Worm (Caenorhabditis elegans): ENCODE results near the gene F36F12.1.

F36F12.1 gene

DNA sequence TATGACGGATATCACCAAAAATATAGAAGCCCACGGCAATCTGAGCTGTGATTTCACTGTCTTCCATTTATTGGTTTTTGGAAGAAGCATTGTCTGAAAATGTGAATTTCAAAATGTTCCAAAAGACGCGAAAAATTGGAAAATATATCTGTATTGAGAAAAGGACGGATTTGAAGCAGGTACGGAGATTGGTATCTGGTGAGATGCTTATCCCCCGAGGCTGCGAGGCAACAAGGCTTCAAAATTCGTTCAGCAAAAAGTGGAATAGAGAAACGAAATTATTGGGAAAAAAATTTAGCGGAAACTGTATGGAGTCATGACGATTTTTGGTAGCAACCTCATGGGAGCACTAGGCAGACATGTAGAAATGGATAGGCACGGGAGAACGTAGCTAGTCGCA, at the start of gene F36F12.1:
F36F12.1 (minus strand) TSS at position 101 of the 400 bp plus-strand sequence.
- TF ChIP-seq ref-2 (tag; optimal IDR thresholded peaks at IDR 0.05), result no peak
- no peak for TF ChIP-seq sox-4 (tag; optimal IDR thresholded peaks at IDR 0.05)
- no peak for TF ChIP-seq hlh-8 (tag; optimal IDR thresholded peaks at IDR 0.05)
- no peak for TF ChIP-seq pax-1 (tag; optimal IDR thresholded peaks at IDR 0.05)
- TF ChIP-seq ceh-6 (GFP tag; optimal IDR thresholded peaks at IDR 0.05), result no peak
- no peak for TF ChIP-seq unc-42 (tag; optimal IDR thresholded peaks at IDR 0.05)
- no peak for TF ChIP-seq mec-3 (tag; optimal IDR thresholded peaks at IDR 0.05; ENCODE audit: borderline replicate concordance)

DNA sequence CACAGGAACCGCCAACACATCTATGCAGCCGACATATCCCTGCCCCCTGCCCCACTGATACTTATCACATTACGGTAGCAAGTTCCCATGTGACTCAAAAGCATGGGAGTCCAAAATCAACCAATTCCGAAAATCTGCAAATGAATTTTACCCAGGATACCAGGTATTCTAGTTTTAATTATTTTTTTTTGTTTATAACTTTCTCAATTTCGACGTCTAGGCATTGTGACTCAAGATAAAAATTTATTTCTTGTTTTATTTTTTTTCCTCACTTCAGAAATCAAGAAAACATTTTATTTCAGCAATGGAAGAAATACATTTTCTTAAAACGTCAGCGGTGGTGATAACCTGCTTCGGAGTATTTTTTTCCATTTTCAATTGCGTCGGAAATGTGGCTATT, 48.4 kb upstream of the F36F12.1 start, which contains the start of gene srbc-24:
srbc-24 (plus strand) TSS at position 301 of the 400 bp plus-strand sequence.
- TF ChIP-seq C08G9.2 (tag; optimal IDR thresholded peaks at IDR 0.05) (no peak), tbx-2 (tag; optimal IDR thresholded peaks at IDR 0.05) (no peak)

- TF ChIP-seq ttx-3 (tag; optimal IDR thresholded peaks at IDR 0.05) (no peak), syd-9 (tag; optimal IDR thresholded peaks at IDR 0.05) (no peak), unc-3 (GFP tag; conservative IDR thresholded peaks at IDR 0.05) (no peak), unc-3 (tag; optimal IDR thresholded peaks at IDR 0.05) (no peak), zip-5 (tag; optimal IDR thresholded peaks at IDR 0.05) (no peak), ztf-16 (tag; optimal IDR thresholded peaks at IDR 0.05) (no peak), gmeb-2 (tag; optimal IDR thresholded peaks at IDR 0.05) (no peak), K02D7.2 (tag; optimal IDR thresholded peaks at IDR 0.05) (no peak), nhr-232 (tag; optimal IDR thresholded peaks at IDR 0.05) (no peak), pax-1 (tag; optimal IDR thresholded peaks at IDR 0.05) (no peak), odd-2 (tag; optimal IDR thresholded peaks at IDR 0.05) (no peak), Y22D7AL.16 (tag; optimal IDR thresholded peaks at IDR 0.05) (no peak), pqm-1 (tag; optimal IDR thresholded peaks at IDR 0.05) (no peak), pha-4 (tag; optimal IDR thresholded peaks at IDR 0.05) (no peak), lin-11 (tag; optimal IDR thresholded peaks at IDR 0.05) (no peak), unc-55 (GFP tag; optimal IDR thresholded peaks at IDR 0.05) (no peak), dve-1 (tag; optimal IDR thresholded peaks at IDR 0.05) (no peak), ama-1 (optimal IDR thresholded peaks at IDR 0.05) (no peak)
These were observed 47.9 kb upstream of the F36F12.1 start, which contains the start of gene C45H4.13 for ce11 chrV:2150876-2151275. Gene C45H4.13 (minus strand): TSS chrV:2150976.

DNA sequence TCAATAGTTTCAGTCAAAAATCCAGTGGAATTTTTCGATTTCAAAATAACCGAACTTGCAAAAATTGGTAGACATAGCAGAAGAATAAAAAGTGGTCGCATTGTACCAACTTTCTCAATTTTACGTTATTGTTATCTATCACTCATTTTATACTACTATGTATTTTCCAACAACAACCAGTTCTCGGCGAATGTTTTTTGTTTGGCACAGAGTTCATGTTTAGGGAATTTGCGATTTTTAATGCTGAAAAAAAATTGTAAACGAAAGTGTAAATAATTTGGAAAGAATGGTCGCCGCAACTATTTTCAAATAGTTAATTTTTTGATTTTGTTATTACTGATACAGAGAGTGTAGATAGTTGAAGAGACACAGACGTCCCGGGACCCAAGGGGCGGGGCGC, 46.4 kb upstream of the F36F12.1 start, which contains the start of gene C45H4.21:
C45H4.21 (minus strand) TSS at position 101 of the 400 bp plus-strand sequence.
- TF ChIP-seq nhr-232 (tag; optimal IDR thresholded peaks at IDR 0.05), result no peak
- no peak for TF ChIP-seq pqm-1 (tag; optimal IDR thresholded peaks at IDR 0.05)
- no peak for TF ChIP-seq sox-4 (tag; optimal IDR thresholded peaks at IDR 0.05)
- no peak for TF ChIP-seq syd-9 (tag; optimal IDR thresholded peaks at IDR 0.05)
- no peak for TF ChIP-seq che-1 (tag; optimal IDR thresholded peaks at IDR 0.05)
- TF ChIP-seq ceh-31 (tag; optimal IDR thresholded peaks at IDR 0.05), result no peak
- no peak for TF ChIP-seq sdc-2 (tag; optimal IDR thresholded peaks at IDR 0.05)

DNA sequence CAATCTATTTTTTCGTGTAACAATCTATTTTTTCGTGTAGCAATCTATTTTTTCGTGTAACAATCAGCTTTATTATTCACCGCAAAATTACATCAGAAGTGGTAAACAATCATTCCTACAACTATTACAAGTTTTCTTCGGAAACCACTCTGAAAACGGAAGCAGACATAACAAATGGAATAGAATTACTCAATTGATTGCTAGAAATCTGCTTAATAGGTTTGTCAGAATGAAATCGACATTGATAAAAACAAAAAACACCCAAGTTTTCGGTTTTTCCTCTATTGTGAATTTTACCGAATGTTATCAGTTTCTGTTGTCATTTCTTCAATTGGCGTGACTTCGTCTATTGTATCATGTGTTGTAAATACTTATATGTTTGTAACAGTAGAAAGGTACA, 43.8 kb upstream of the F36F12.1 start, which contains the start of gene srbc-20:
srbc-20 (plus strand) TSS at position 301 of the 400 bp plus-strand sequence.
- TF ChIP-seq F13H6.1 (tag; optimal IDR thresholded peaks at IDR 0.05) (no peak), rnt-1 (tag; optimal IDR thresholded peaks at IDR 0.05) (no peak), lim-6 (tag; optimal IDR thresholded peaks at IDR 0.05) (no peak), unc-86 (tag; optimal IDR thresholded peaks at IDR 0.05) (no peak)

- TF ChIP-seq hlh-15 (tag; optimal IDR thresholded peaks at IDR 0.05), result no peak
- TF ChIP-seq tbx-7 (tag; optimal IDR thresholded peaks at IDR 0.05), result no peak
- TF ChIP-seq dve-1 (tag; optimal IDR thresholded peaks at IDR 0.05), result no peak
- no peak for TF ChIP-seq unc-42 (tag; optimal IDR thresholded peaks at IDR 0.05)
- TF ChIP-seq pha-2 (tag; optimal IDR thresholded peaks at IDR 0.05), result no peak
- no peak for TF ChIP-seq ahr-1 (tag; optimal IDR thresholded peaks at IDR 0.05)
- TF ChIP-seq hlh-6 (tag; optimal IDR thresholded peaks at IDR 0.05), result no peak
- no peak for TF ChIP-seq C38D4.7 (GFP tag; optimal IDR thresholded peaks at IDR 0.05)
- no peak for TF ChIP-seq ceh-48 (tag; optimal IDR thresholded peaks at IDR 0.05)
- no peak for TF ChIP-seq fkh-6 (tag; optimal IDR thresholded peaks at IDR 0.05)
- no peak for TF ChIP-seq dmd-4 (tag; optimal IDR thresholded peaks at IDR 0.05; ENCODE audit: borderline replicate concordance)
- no peak for TF ChIP-seq pag-3 (tag; optimal IDR thresholded peaks at IDR 0.05; ENCODE audit: borderline replicate concordance)
- no peak for TF ChIP-seq zip-5 (tag; optimal IDR thresholded peaks at IDR 0.05)
- no peak for TF ChIP-seq pros-1 (tag; optimal IDR thresholded peaks at IDR 0.05)
- TF ChIP-seq madf-2 (tag; optimal IDR thresholded peaks at IDR 0.05), result no peak
- no peak for TF ChIP-seq C08G9.2 (tag; optimal IDR thresholded peaks at IDR 0.05)
- TF ChIP-seq ceh-30 (tag; optimal IDR thresholded peaks at IDR 0.05), result no peak
These were observed 43.0 kb upstream of the F36F12.1 start, which contains the start of gene str-52 for ce11 chrV:2146044-2146443. Gene str-52 (minus strand): TSS chrV:2146144.
